Worm (Caenorhabditis elegans) whole organism, L2 larva: ENCODE data around the gene prmt-5.

Experiments used
- C34F6.9 ChIP-seq: fragments of 150-350 bp; optimal IDR thresholded peaks from 2 replicates; lab custom pipeline; 2014; ENCODE audit warnings: missing biosample characterization, missing genetic modification characterization
- F13H6.1 ChIP-seq: sonication (generic microtip); optimal IDR thresholded peaks from 2 replicates; lab custom pipeline; 2016; ENCODE audit warnings: missing genetic modification characterization, missing compliant biosample characterization
- R02D3.7 ChIP-seq: fragments of 150-350 bp; optimal IDR thresholded peaks from 2 replicates; lab custom pipeline; 2014; ENCODE audit warnings: missing biosample characterization, missing genetic modification characterization
- Y55F3AM.14 ChIP-seq: fragments of 200-800 bp; sonication (Bioruptor generic); optimal IDR thresholded peaks from 2 replicates; lab custom pipeline; 2018; ENCODE audit warnings: mild to moderate bottlenecking, missing genetic modification characterization, missing compliant biosample characterization
- ZK546.5 ChIP-seq: sonication (generic microtip); optimal IDR thresholded peaks from 2 replicates; lab custom pipeline; 2017; ENCODE audit warnings: missing biosample characterization, missing genetic modification characterization
- alr-1 ChIP-seq: fragments of 150-350 bp; optimal IDR thresholded peaks from 2 replicates; lab custom pipeline; 2014; ENCODE audit warnings: missing biosample characterization, missing genetic modification characterization
- aly-2 ChIP-seq: fragments of 150-350 bp; optimal IDR thresholded peaks from 2 replicates; lab custom pipeline; 2014; ENCODE audit warnings: missing biosample characterization, missing genetic modification characterization
- ama-1 ChIP-seq: fragments of 150-350 bp; optimal IDR thresholded peaks from 2 replicates; lab custom pipeline; 2018; ENCODE audit warnings: inconsistent platforms
- blmp-1 ChIP-seq: sonication (generic microtip); optimal IDR thresholded peaks from 2 replicates; lab custom pipeline; 2017; ENCODE audit warnings: missing genetic modification characterization, mild to moderate bottlenecking, missing compliant biosample characterization, antibody characterized with exemption, moderate library complexity; ENCODE audit not compliant: insufficient read depth
- ceh-16 ChIP-seq: fragments of 150-350 bp; optimal IDR thresholded peaks from 2 replicates; lab custom pipeline; 2014; ENCODE audit warnings: missing biosample characterization, missing genetic modification characterization
- ceh-82 ChIP-seq: fragments of 150-350 bp; optimal IDR thresholded peaks from 2 replicates; lab custom pipeline; 2014; ENCODE audit warnings: missing biosample characterization, missing genetic modification characterization
- crh-2 ChIP-seq: sonication (generic microtip); optimal IDR thresholded peaks from 2 replicates; lab custom pipeline; 2017; ENCODE audit warnings: missing biosample characterization, missing genetic modification characterization
- dmd-4 ChIP-seq: sonication (generic microtip); optimal IDR thresholded peaks from 2 replicates; lab custom pipeline; 2017; ENCODE audit warnings: missing biosample characterization, missing genetic modification characterization
- egl-27 ChIP-seq: sonication (generic microtip); optimal IDR thresholded peaks from 3 replicates; lab custom pipeline; 2017; ENCODE audit warnings: missing biosample characterization, missing genetic modification reagents, missing genetic modification characterization
- elt-1 ChIP-seq: fragments of 150-350 bp; optimal IDR thresholded peaks from 2 replicates; lab custom pipeline; 2014; ENCODE audit warnings: missing biosample characterization, missing genetic modification characterization
- elt-3 ChIP-seq: sonication (generic microtip); optimal IDR thresholded peaks from 2 replicates; lab custom pipeline; 2017; ENCODE audit warnings: missing biosample characterization, missing genetic modification characterization
- fos-1 ChIP-seq: fragments of 150-350 bp; optimal IDR thresholded peaks from 2 replicates; lab custom pipeline; 2014; ENCODE audit warnings: missing biosample characterization, missing genetic modification characterization
- gmeb-1 ChIP-seq: fragments of 150-350 bp; optimal IDR thresholded peaks from 2 replicates; lab custom pipeline; 2014; ENCODE audit warnings: missing biosample characterization, missing genetic modification characterization
- lin-11 ChIP-seq: fragments of 150-350 bp; sonication (generic microtip); optimal IDR thresholded peaks from 2 replicates; lab custom pipeline; 2014; ENCODE audit warnings: missing biosample characterization, missing genetic modification characterization, inconsistent platforms, mixed read lengths
- lin-13 ChIP-seq: fragments of 150-350 bp; optimal IDR thresholded peaks from 2 replicates; lab custom pipeline; 2014; ENCODE audit warnings: missing biosample characterization, missing genetic modification reagents, missing genetic modification characterization
- lin-39 ChIP-seq: fragments of 150-350 bp; optimal IDR thresholded peaks from 2 replicates; lab custom pipeline; 2014; ENCODE audit warnings: missing biosample characterization, missing genetic modification reagents, missing genetic modification characterization
- lsy-2 ChIP-seq, 2 experiments: fragments of 150-350 bp in 1 of 2; sonication (generic microtip) in 1 of 2; optimal IDR thresholded peaks; 2 replicates each; lab custom pipeline; 2014 to 2017; ENCODE audit warnings: missing biosample characterization in 2 of 2, missing genetic modification characterization in 2 of 2
- mab-5 ChIP-seq: fragments of 150-350 bp; optimal IDR thresholded peaks from 2 replicates; lab custom pipeline; 2014; ENCODE audit warnings: missing biosample characterization, missing genetic modification characterization
- mbf-1 ChIP-seq: sonication (generic microtip); optimal IDR thresholded peaks from 2 replicates; lab custom pipeline; 2017; ENCODE audit warnings: missing biosample characterization, missing genetic modification characterization
- mdl-1 ChIP-seq, 2 experiments: fragments of 150-350 bp in 1 of 2; sonication (generic microtip) in 1 of 2; optimal IDR thresholded peaks; 2 replicates each; lab custom pipeline; 2017; ENCODE audit warnings: missing biosample characterization in 2 of 2, missing genetic modification characterization in 2 of 2
- nhr-10 ChIP-seq: sonication (generic microtip); optimal IDR thresholded peaks from 2 replicates; lab custom pipeline; 2017; ENCODE audit warnings: missing biosample characterization, missing genetic modification characterization
- nhr-11 ChIP-seq: fragments of 150-350 bp; optimal IDR thresholded peaks from 2 replicates; lab custom pipeline; 2014; ENCODE audit warnings: missing biosample characterization, missing genetic modification characterization
- nhr-12 ChIP-seq: fragments of 150-350 bp; optimal IDR thresholded peaks from 2 replicates; lab custom pipeline; 2014; ENCODE audit warnings: missing biosample characterization, missing genetic modification characterization
- nhr-129 ChIP-seq: fragments of 150-350 bp; optimal IDR thresholded peaks from 2 replicates; lab custom pipeline; 2014; ENCODE audit warnings: missing biosample characterization, missing genetic modification characterization
- nhr-21 ChIP-seq: fragments of 150-350 bp; optimal IDR thresholded peaks from 2 replicates; lab custom pipeline; 2014; ENCODE audit warnings: missing biosample characterization, missing genetic modification characterization
- nhr-23 ChIP-seq: fragments of 150-350 bp; optimal IDR thresholded peaks from 2 replicates; lab custom pipeline; 2014; ENCODE audit warnings: missing biosample characterization, missing genetic modification reagents, missing genetic modification characterization
- nhr-237 ChIP-seq: fragments of 150-350 bp; optimal IDR thresholded peaks from 2 replicates; lab custom pipeline; 2014; ENCODE audit warnings: missing biosample characterization, missing genetic modification characterization
- nhr-25 ChIP-seq: fragments of 150-350 bp; sonication (generic microtip); optimal IDR thresholded peaks from 3 replicates; lab custom pipeline; 2014; ENCODE audit warnings: missing biosample characterization, missing genetic modification characterization
- nhr-6 ChIP-seq: fragments of 150-350 bp; optimal IDR thresholded peaks from 2 replicates; lab custom pipeline; 2014; ENCODE audit warnings: missing biosample characterization, missing genetic modification characterization
- nhr-77 ChIP-seq: fragments of 150-350 bp; optimal IDR thresholded peaks from 2 replicates; lab custom pipeline; 2014; ENCODE audit warnings: missing biosample characterization, missing genetic modification characterization
- peb-1 ChIP-seq: fragments of 150-350 bp; optimal IDR thresholded peaks from 2 replicates; lab custom pipeline; 2014; ENCODE audit warnings: missing biosample characterization, missing genetic modification characterization
- sem-4 ChIP-seq: fragments of 150-350 bp; optimal IDR thresholded peaks from 2 replicates; lab custom pipeline; 2014; ENCODE audit warnings: missing biosample characterization, missing genetic modification reagents, missing genetic modification characterization
- skn-1 ChIP-seq: sonication (generic microtip); optimal IDR thresholded peaks from 2 replicates; lab custom pipeline; 2017; ENCODE audit warnings: missing biosample characterization, missing genetic modification characterization
- sma-3 ChIP-seq: sonication (generic microtip); optimal IDR thresholded peaks from 2 replicates; lab custom pipeline; 2016; ENCODE audit warnings: missing genetic modification reagents, missing genetic modification characterization, missing compliant biosample characterization
- sma-9 ChIP-seq, 2 experiments: fragments of 150-350 bp in 1 of 2; sonication (generic microtip) in 1 of 2; optimal IDR thresholded peaks; 2 replicates each; lab custom pipeline; 2014 to 2016; ENCODE audit warnings: missing genetic modification characterization in 2 of 2, mild to moderate bottlenecking in 1 of 2, missing biosample characterization in 1 of 2, missing compliant biosample characterization in 1 of 2, missing genetic modification reagents in 1 of 2, moderate library complexity in 1 of 2
- snpc-4 ChIP-seq: fragments of 150-350 bp; optimal IDR thresholded peaks from 2 replicates; lab custom pipeline; 2014; ENCODE audit warnings: missing biosample characterization, missing genetic modification characterization
- unc-39 ChIP-seq: fragments of 150-350 bp; optimal IDR thresholded peaks from 2 replicates; lab custom pipeline; 2014; ENCODE audit warnings: missing biosample characterization, missing genetic modification characterization
- unc-55 ChIP-seq: fragments of 150-350 bp; sonication (generic microtip); optimal IDR thresholded peaks from 3 replicates; lab custom pipeline; 2014; ENCODE audit warnings: missing biosample characterization, missing genetic modification reagents, missing genetic modification characterization
- unc-62 ChIP-seq: fragments of 150-350 bp; optimal IDR thresholded peaks from 2 replicates; lab custom pipeline; 2014; ENCODE audit warnings: missing biosample characterization, missing genetic modification reagents, missing genetic modification characterization
- zag-1 ChIP-seq: fragments of 150-350 bp; optimal IDR thresholded peaks from 2 replicates; lab custom pipeline; 2014; ENCODE audit warnings: missing biosample characterization, missing genetic modification characterization
- ztf-1 ChIP-seq: fragments of 200-800 bp; sonication (Bioruptor generic); conservative IDR thresholded peaks from 2 replicates; pipeline ENCODE4 v1.3.6; 2022; ENCODE audit warnings: missing genetic modification characterization, missing compliant biosample characterization
- ztf-11 ChIP-seq: sonication (generic microtip); optimal IDR thresholded peaks from 2 replicates; lab custom pipeline; 2017; ENCODE audit warnings: missing biosample characterization, missing genetic modification characterization
- ztf-4 ChIP-seq: fragments of 150-350 bp; optimal IDR thresholded peaks from 2 replicates; lab custom pipeline; 2014; ENCODE audit warnings: missing biosample characterization, missing genetic modification characterization

Gene prmt-5

DNA sequence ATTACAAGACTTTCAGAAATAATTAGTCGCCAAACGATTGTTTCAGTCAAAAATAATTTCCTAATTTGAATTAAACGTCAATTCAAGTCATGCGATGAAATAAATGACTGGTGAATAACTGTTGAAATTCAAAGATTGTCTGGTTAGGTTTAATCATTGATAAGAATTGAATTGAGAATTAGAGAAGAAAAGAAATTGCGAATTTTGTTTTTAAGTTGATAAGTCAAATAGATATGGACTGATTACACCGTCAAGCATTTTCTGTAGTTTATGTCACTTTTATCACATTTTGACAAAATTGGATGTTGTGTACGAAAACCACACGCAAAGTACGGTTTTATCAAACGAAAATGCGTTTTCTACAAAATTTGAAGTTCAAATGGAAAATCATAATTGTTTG is 29.1 kb upstream of the prmt-5 start:
- TF ChIP-seq peb-1 (tag; lab: Kevin White, UChicago) (no peak), lin-13 (no peak), crh-2 (tag; lab: Kevin White, UChicago) (peak; percentile 88), sma-9 (GFP tag; optimal IDR thresholded peaks at IDR 0.05; lab: Kevin White, UChicago) (peak; percentile 69), sma-9 (tag; optimal IDR thresholded peaks at IDR 0.05; lab: Kevin White, UChicago) (no peak), nhr-129 (tag; lab: Kevin White, UChicago) (peak; percentile 30), nhr-25 (tag; lab: Kevin White, UChicago) (peak; percentile 53), C34F6.9 (tag; lab: Kevin White, UChicago) (peak; percentile 14), F13H6.1 (tag; lab: Kevin White, UChicago) (peak; percentile 1), nhr-23 (tag; lab: Kevin White, UChicago) (no peak), ZK546.5 (tag; lab: Kevin White, UChicago) (no peak), elt-3 (tag; lab: Kevin White, UChicago) (no peak), nhr-21 (tag; lab: Kevin White, UChicago) (peak; percentile 25), egl-27 (tag; lab: Kevin White, UChicago) (no peak), sem-4 (no peak), gmeb-1 (peak; percentile 58), fos-1 (tag; lab: Kevin White, UChicago) (peak; percentile 97), sma-3 (GFP tag; lab: Kevin White, UChicago) (peak; percentile 44), lsy-2 (tag; optimal IDR thresholded peaks at IDR 0.05; lab: Kevin White, UChicago) (peak in 1 of 2 experiments; percentile 28)
- TF ChIP-seq, all 48 proteins: peak for 11

DNA sequence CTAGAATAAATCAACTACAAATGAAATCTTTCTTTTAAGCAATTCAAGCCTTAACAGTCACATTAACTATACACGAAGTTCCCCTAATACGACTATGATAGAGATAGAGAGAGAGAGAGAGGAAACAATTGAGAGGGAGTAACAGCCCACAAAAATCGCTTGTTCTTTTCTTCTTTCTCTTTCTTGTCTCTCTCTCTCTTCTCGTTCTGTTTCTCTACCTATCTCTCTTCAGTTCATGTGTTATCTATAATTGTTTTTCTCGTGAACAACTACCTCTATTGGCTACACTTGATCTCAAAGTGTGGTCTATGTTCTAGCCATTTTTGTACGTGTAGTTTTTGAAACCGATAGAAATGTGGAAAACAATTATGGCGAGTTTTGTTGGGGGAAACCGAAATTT is 27.7 kb upstream of the prmt-5 start:
- TF ChIP-seq gmeb-1 = peak; percentile 54
- TF ChIP-seq fos-1 (tag; lab: Kevin White, UChicago) = peak; percentile 85
- TF ChIP-seq nhr-25 (tag; lab: Kevin White, UChicago) = peak; percentile 92
- TF ChIP-seq nhr-77 = no peak
- TF ChIP-seq sma-9 (GFP tag; optimal IDR thresholded peaks at IDR 0.05; lab: Kevin White, UChicago) = peak; percentile 80
- TF ChIP-seq sma-9 (tag; optimal IDR thresholded peaks at IDR 0.05; lab: Kevin White, UChicago) = no peak
- TF ChIP-seq elt-1 (tag; lab: Kevin White, UChicago) = no peak
- TF ChIP-seq snpc-4 (tag; lab: Kevin White, UChicago) = no peak
- TF ChIP-seq lin-39 (tag; lab: Kevin White, UChicago) = no peak
- peak; percentile 74 for TF ChIP-seq C34F6.9 (tag; lab: Kevin White, UChicago)
- no peak for TF ChIP-seq nhr-23 (tag; lab: Kevin White, UChicago)
- no peak for TF ChIP-seq unc-39 (tag; lab: Kevin White, UChicago)
- no peak for TF ChIP-seq alr-1 (tag; lab: Kevin White, UChicago)
- peak; percentile 63 for TF ChIP-seq sma-3 (GFP tag; lab: Kevin White, UChicago)
- TF ChIP-seq mbf-1 = no peak
- TF ChIP-seq ceh-16 (tag; lab: Kevin White, UChicago) = no peak
- no peak for TF ChIP-seq aly-2 (tag; lab: Kevin White, UChicago)
- no peak for TF ChIP-seq ceh-82 (tag; lab: Kevin White, UChicago)
- TF ChIP-seq skn-1 = no peak
- TF ChIP-seq ZK546.5 (tag; lab: Kevin White, UChicago) = no peak
- no peak for TF ChIP-seq Y55F3AM.14 (GFP tag; lab: Kevin White, UChicago)
- TF ChIP-seq crh-2 (tag; lab: Kevin White, UChicago) = peak; percentile 86
- TF ChIP-seq nhr-21 (tag; lab: Kevin White, UChicago) = peak; percentile 55
- peak; percentile 71 for TF ChIP-seq nhr-6 (tag; lab: Kevin White, UChicago)
- peak; percentile 54 for TF ChIP-seq F13H6.1 (tag; lab: Kevin White, UChicago)
- TF ChIP-seq nhr-12 (tag; lab: Kevin White, UChicago) = no peak
- TF ChIP-seq nhr-237 (tag; lab: Kevin White, UChicago) = no peak
- peak; percentile 80 for TF ChIP-seq nhr-129 (tag; lab: Kevin White, UChicago)
- no peak for TF ChIP-seq unc-62 (GFP tag; lab: Kevin White, UChicago)
- TF ChIP-seq ztf-1 (GFP tag; lab: Robert Waterston, UW) = no peak
- TF ChIP-seq lsy-2 (tag; optimal IDR thresholded peaks at IDR 0.05; lab: Kevin White, UChicago) = peak; percentile 7 to 51
- no peak for TF ChIP-seq nhr-11 (tag; lab: Kevin White, UChicago)
- TF ChIP-seq dmd-4 (tag; lab: Kevin White, UChicago) = no peak
- TF ChIP-seq R02D3.7 (tag; lab: Kevin White, UChicago) = no peak
- no peak for TF ChIP-seq mdl-1 (tag; optimal IDR thresholded peaks at IDR 0.05; lab: Kevin White, UChicago)
- no peak for TF ChIP-seq peb-1 (tag; lab: Kevin White, UChicago)
- TF ChIP-seq unc-55 (GFP tag; lab: Kevin White, UChicago) = peak; percentile 45
- TF ChIP-seq elt-3 (tag; lab: Kevin White, UChicago) = no peak
- TF ChIP-seq zag-1 (tag; lab: Kevin White, UChicago) = no peak
- TF ChIP-seq lin-13 = peak; percentile 55
- peak; percentile 70 for TF ChIP-seq blmp-1 (tag; lab: Kevin White, UChicago)
- peak; percentile 51 for TF ChIP-seq egl-27 (tag; lab: Kevin White, UChicago)
- TF ChIP-seq ztf-4 (tag; lab: Kevin White, UChicago) = peak; percentile 51
- no peak for TF ChIP-seq sem-4
- TF ChIP-seq nhr-10 (tag; lab: Kevin White, UChicago) = no peak
- TF ChIP-seq ztf-11 (tag; lab: Kevin White, UChicago) = no peak
- TF ChIP-seq ama-1 = no peak
- no peak for TF ChIP-seq mab-5 (tag; lab: Kevin White, UChicago)
- no peak for TF ChIP-seq lin-11 (tag; lab: Kevin White, UChicago)
